Worm (Caenorhabditis elegans) whole organism, mixed stage, embryonic: ENCODE results near the gene ZC487.1.

ENCODE experiments used
- blmp-1 ChIP-seq: fragments of 150-350 bp; optimal IDR thresholded peaks from 2 replicates; lab custom pipeline; 2014; ENCODE audit warnings: missing biosample characterization, missing genetic modification characterization
- ceh-39 ChIP-seq: fragments of 150-350 bp; optimal IDR thresholded peaks from 2 replicates; lab custom pipeline; 2014; ENCODE audit warnings: missing biosample characterization, missing genetic modification characterization
- ces-1 ChIP-seq: fragments of 150-350 bp; optimal IDR thresholded peaks from 2 replicates; lab custom pipeline; 2014; ENCODE audit warnings: missing biosample characterization, missing genetic modification reagents, missing genetic modification characterization
- elt-1 ChIP-seq: sonication (generic microtip); optimal IDR thresholded peaks from 2 replicates; lab custom pipeline; 2017; ENCODE audit warnings: missing genetic modification characterization, mild to moderate bottlenecking, missing compliant biosample characterization, antibody characterized with exemption, moderate library complexity, borderline replicate concordance; ENCODE audit not compliant: insufficient read depth
- elt-3 ChIP-seq: fragments of 150-350 bp; optimal IDR thresholded peaks from 2 replicates; lab custom pipeline; 2014; ENCODE audit warnings: missing biosample characterization, missing genetic modification characterization
- flh-1 ChIP-seq: fragments of 200-800 bp; sonication (Bioruptor generic); optimal IDR thresholded peaks from 2 replicates; lab custom pipeline; 2018; ENCODE audit warnings: mild to moderate bottlenecking, missing genetic modification characterization, moderate library complexity, missing compliant biosample characterization
- lin-32 ChIP-seq: fragments of 200-800 bp; sonication (Bioruptor generic); optimal IDR thresholded peaks from 2 replicates; lab custom pipeline; 2018; ENCODE audit warnings: mild to moderate bottlenecking, missing genetic modification characterization, missing compliant biosample characterization
- mls-2 ChIP-seq: sonication (generic microtip); optimal IDR thresholded peaks from 2 replicates; lab custom pipeline; 2016; ENCODE audit warnings: mild to moderate bottlenecking, missing genetic modification characterization, moderate library complexity, missing compliant biosample characterization
- nhr-12 ChIP-seq: fragments of 150-350 bp; optimal IDR thresholded peaks from 2 replicates; lab custom pipeline; 2014; ENCODE audit warnings: missing biosample characterization, missing genetic modification characterization
- nhr-237 ChIP-seq: fragments of 150-350 bp; optimal IDR thresholded peaks from 2 replicates; lab custom pipeline; 2014; ENCODE audit warnings: missing biosample characterization, missing genetic modification characterization
- nhr-28 ChIP-seq: fragments of 150-350 bp; optimal IDR thresholded peaks from 2 replicates; lab custom pipeline; 2014; ENCODE audit warnings: missing biosample characterization, missing genetic modification characterization
- nhr-76 ChIP-seq: sonication (generic microtip); optimal IDR thresholded peaks from 2 replicates; lab custom pipeline; 2017; ENCODE audit warnings: missing biosample characterization, missing genetic modification characterization
- pha-4 ChIP-seq: fragments of 150-350 bp; optimal IDR thresholded peaks from 2 replicates; lab custom pipeline; 2018; ENCODE audit warnings: missing biosample characterization, missing genetic modification reagents, missing genetic modification characterization
- sem-2 ChIP-seq: fragments of 200-800 bp; sonication (Bioruptor generic); optimal IDR thresholded peaks from 2 replicates; lab custom pipeline; 2018; ENCODE audit warnings: mild to moderate bottlenecking, missing genetic modification characterization, missing compliant biosample characterization
- snpc-4 ChIP-seq: fragments of 150-350 bp; optimal IDR thresholded peaks from 2 replicates; lab custom pipeline; 2014; ENCODE audit warnings: missing biosample characterization, missing genetic modification characterization
- sptf-1 ChIP-seq: sonication (generic microtip); optimal IDR thresholded peaks from 2 replicates; lab custom pipeline; 2017; ENCODE audit warnings: mild to moderate bottlenecking, missing genetic modification characterization, moderate library complexity, missing compliant biosample characterization
- unc-39 ChIP-seq: fragments of 150-350 bp; optimal IDR thresholded peaks from 2 replicates; lab custom pipeline; 2014; ENCODE audit warnings: missing biosample characterization, missing genetic modification characterization
- unc-62 ChIP-seq: fragments of 150-350 bp; optimal IDR thresholded peaks from 2 replicates; lab custom pipeline; 2014; ENCODE audit warnings: missing biosample characterization, missing genetic modification reagents, missing genetic modification characterization
- zip-8 ChIP-seq: fragments of 150-350 bp; optimal IDR thresholded peaks from 2 replicates; lab custom pipeline; 2014; ENCODE audit warnings: missing biosample characterization, missing genetic modification characterization
- ztf-11 ChIP-seq: fragments of 150-350 bp; optimal IDR thresholded peaks from 2 replicates; lab custom pipeline; 2014; ENCODE audit warnings: missing biosample characterization, missing genetic modification characterization

The ZC487.1 gene

DNA sequence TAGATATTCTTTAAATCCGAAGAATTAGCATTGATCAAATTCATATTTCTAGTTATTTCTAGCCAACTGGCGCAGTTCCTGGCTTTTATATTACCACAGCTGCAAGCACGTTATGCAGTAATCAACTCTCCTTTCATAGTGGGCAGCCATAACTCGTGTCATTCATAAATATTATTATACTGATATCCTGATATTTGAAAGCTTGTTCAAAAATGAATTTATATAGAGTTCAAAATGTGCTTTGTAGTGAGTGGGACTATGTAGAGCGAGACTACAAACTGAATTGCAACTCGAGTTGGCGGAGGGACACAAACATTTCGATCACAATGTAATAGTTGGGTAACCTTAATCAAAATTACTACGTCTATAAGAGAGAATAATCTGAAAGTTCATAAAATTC, 44.3 kb downstream of the ZC487.1 start, which contains the start of gene srh-30:
TSS of gene srh-30 (minus strand) at position 101 of the 400 bp plus-strand sequence.
- TF ChIP-seq sptf-1, result no peak

DNA sequence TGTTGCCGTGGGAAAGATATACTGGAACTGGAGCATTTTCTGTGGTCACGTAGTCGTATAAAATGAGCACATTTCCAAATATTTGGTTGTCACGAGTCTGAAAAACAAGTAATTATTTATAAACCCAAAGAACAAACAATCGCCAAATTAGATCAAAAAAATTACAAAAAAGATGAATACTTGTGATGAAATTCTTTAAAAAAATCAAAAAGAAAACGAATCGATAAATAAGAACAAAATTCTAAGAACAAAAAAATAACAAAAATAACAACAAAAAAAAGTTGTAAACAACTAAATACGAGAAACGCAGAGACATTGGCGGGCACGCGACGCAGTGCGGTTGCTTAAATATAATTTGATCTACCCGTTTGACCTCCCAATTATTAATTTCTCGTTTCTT, 46.4 kb downstream of the ZC487.1 start, which contains the start of gene ZC404.16:
TSS of gene ZC404.16 (minus strand) at position 101 of the 400 bp plus-strand sequence.
- TF ChIP-seq lin-32, result no peak
- no peak for TF ChIP-seq flh-1 (GFP tag; lab: Kevin White, UChicago)
- no peak for TF ChIP-seq ces-1
- no peak for TF ChIP-seq sptf-1
- no peak for TF ChIP-seq snpc-4 (tag; lab: Kevin White, UChicago)
- no peak for TF ChIP-seq zip-8 (tag; lab: Kevin White, UChicago)
- no peak for TF ChIP-seq nhr-12
- no peak for TF ChIP-seq sem-2 (GFP tag; lab: Kevin White, UChicago)
- no peak for TF ChIP-seq ceh-39 (tag; lab: Kevin White, UChicago)
- TF ChIP-seq pha-4, result no peak

DNA sequence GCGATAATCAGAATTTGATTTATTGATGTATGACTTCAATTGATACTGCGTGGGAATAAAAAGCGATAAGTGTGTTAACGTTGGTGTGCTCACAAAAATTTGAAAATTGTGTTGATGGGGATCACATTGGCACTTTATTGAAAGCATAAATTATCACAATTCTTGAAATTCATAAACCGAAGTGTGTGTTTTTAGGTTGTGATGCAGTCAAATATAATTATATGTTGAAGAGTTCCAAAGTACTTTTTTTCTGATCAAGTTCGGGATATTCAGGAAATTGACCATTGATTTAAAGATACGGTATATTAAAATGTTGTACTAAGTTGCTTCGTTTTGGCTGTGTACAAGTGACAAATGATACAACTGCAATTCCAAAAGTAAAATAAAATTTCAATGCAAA, 48.4 kb downstream of the ZC487.1 start, which contains the start of gene srh-28:
TSS of gene srh-28 (minus strand) at position 101 of the 400 bp plus-strand sequence.
- no peak for TF ChIP-seq nhr-12
- no peak for TF ChIP-seq unc-62 (GFP tag; lab: Kevin White, UChicago)
- TF ChIP-seq blmp-1 (tag; lab: Kevin White, UChicago), result no peak
- TF ChIP-seq mls-2 (tag; lab: Kevin White, UChicago), result no peak
- TF ChIP-seq sptf-1, result no peak
- TF ChIP-seq nhr-237, result no peak
- TF ChIP-seq zip-8 (tag; lab: Kevin White, UChicago), result no peak
- no peak for TF ChIP-seq elt-1 (tag; lab: Kevin White, UChicago)
- no peak for TF ChIP-seq nhr-76
- TF ChIP-seq ztf-11 (tag; lab: Kevin White, UChicago), result no peak
- TF ChIP-seq, all 35 proteins: peak for 0

DNA sequence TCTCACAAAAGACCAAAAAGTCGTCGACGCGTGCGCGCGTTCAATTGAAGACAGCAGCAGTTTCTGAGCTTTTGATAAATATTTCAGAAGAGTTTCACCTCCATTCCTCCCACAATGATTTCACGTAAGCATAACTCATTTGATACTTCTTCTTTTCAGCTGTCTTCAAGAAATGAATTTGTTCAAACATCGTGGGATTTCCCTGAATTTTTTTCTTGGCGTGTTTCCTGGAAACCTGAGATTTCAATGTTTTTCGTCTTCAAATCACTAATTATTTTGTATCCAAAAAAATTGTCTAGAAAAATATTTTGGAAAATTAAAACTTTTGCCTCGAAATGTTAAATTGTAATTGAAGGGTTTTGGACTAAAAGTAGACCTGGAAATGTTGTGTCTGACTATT, 51.1 kb downstream of the ZC487.1 start:
- TF ChIP-seq nhr-76 (no peak), unc-39 (tag; lab: Kevin White, UChicago) (no peak), nhr-28 (tag; lab: Kevin White, UChicago) (no peak), elt-3 (tag; lab: Kevin White, UChicago) (no peak)
